Fruit fly (Drosophila melanogaster) whole organism: ENCODE measurements around the gene Dap160.

Experiments used
- CG8478 ChIP-seq: fragments of >200 bp; optimal IDR thresholded peaks from 2 replicates; lab custom pipeline; 2018; ENCODE audit warnings: inconsistent platforms
- psq ChIP-seq: fragments of >200 bp; optimal IDR thresholded peaks from 2 replicates; lab custom pipeline; 2017

DNA sequence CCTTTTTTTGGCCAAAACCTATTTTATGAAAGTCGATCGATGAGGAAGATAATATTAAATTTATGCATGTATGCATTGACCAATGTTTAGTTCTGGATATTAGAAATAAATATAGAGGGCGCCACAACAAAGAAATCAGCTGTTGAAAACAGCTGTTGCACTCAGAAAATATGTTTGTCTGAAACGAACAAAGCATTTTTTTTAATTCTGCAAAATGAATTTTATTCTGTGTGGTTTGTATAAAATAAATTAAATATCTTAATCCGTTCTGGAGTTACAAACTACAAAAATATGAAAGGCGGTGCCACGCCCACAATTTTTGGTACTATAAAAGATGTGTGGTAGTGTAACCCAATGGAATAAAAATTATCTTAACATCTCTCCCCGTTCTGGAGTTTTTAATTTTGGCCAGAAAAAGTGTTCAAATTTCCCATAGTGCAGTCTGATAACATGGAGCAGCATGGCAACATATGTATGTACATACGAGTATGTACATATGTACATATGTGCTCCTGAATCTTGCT lies 33.3 kb downstream of the Dap160 start:
- TF ChIP-seq psq (lab: Kevin White, UChicago): no peak
- no peak for TF ChIP-seq CG8478 (lab: Kevin White, UChicago)
